Fruit fly (Drosophila melanogaster) whole organism, prepupa: ENCODE data around the gene CG8861.

ENCODE experiments used
- Blimp-1 ChIP-seq: fragments of 200-800 bp; sonication (Bioruptor generic); optimal IDR thresholded peaks from 3 replicates; lab custom pipeline; 2017; ENCODE audit warnings: missing biosample characterization, missing genetic modification characterization, mild to moderate bottlenecking, moderate library complexity, missing genetic modification reagents
- CG10631 ChIP-seq: fragments of 200-800 bp; sonication (Bioruptor generic); optimal IDR thresholded peaks from 2 replicates; lab custom pipeline; 2016; ENCODE audit warnings: missing biosample characterization, missing genetic modification characterization
- CG10669 ChIP-seq: fragments of 200-800 bp; sonication (Bioruptor generic); optimal IDR thresholded peaks from 3 replicates; lab custom pipeline; 2018; ENCODE audit warnings: missing biosample characterization, mild to moderate bottlenecking, missing genetic modification characterization, moderate library complexity
- CG11294 ChIP-seq: fragments of 200-800 bp; sonication (Bioruptor generic); IDR thresholded peaks from 2 replicates; pipeline ENCODE4 v1.3.6; 2022; ENCODE audit warnings: missing biosample characterization, missing genetic modification characterization
- CG11762 ChIP-seq: fragments of 200-800 bp; sonication (Bioruptor generic); optimal IDR thresholded peaks from 3 replicates; lab custom pipeline; 2016; ENCODE audit warnings: missing biosample characterization, missing genetic modification characterization; ENCODE audit not compliant: insufficient read depth
- CG11902 ChIP-seq: fragments of 200-800 bp; sonication (Bioruptor generic); optimal IDR thresholded peaks from 3 replicates; lab custom pipeline; 2016; ENCODE audit warnings: missing biosample characterization, missing genetic modification characterization
- CG1621 ChIP-seq: fragments of 200-800 bp; sonication (Bioruptor generic); optimal IDR thresholded peaks from 3 replicates; lab custom pipeline; 2018; ENCODE audit warnings: missing biosample characterization, mild to moderate bottlenecking, missing genetic modification characterization
- CG16779 ChIP-seq: fragments of 200-800 bp; sonication (Bioruptor generic); optimal IDR thresholded peaks from 3 replicates; lab custom pipeline; 2017; ENCODE audit warnings: missing biosample characterization, mild to moderate bottlenecking, missing genetic modification characterization
- CG3032 ChIP-seq: fragments of 200-800 bp; optimal IDR thresholded peaks from 2 replicates; lab custom pipeline; 2019; ENCODE audit warnings: missing biosample characterization, mild to moderate bottlenecking, missing genetic modification characterization, moderate library complexity
- CG31627 ChIP-seq: fragments of 200-800 bp; sonication (Bioruptor generic); optimal IDR thresholded peaks from 3 replicates; lab custom pipeline; 2016; ENCODE audit warnings: missing biosample characterization, missing genetic modification characterization
- CG32006 ChIP-seq: fragments of 200-800 bp; sonication (Bioruptor generic); optimal IDR thresholded peaks from 3 replicates; lab custom pipeline; 2017; ENCODE audit warnings: missing biosample characterization, mild to moderate bottlenecking, missing genetic modification characterization
- CG34406 ChIP-seq: fragments of 200-800 bp; sonication (Bioruptor generic); optimal IDR thresholded peaks from 3 replicates; lab custom pipeline; 2016; ENCODE audit warnings: missing biosample characterization, missing genetic modification characterization
- CG6163 ChIP-seq: fragments of 200-800 bp; sonication (Bioruptor generic); IDR thresholded peaks from 3 replicates; pipeline ENCODE4 v1.3.6; 2022; ENCODE audit warnings: missing biosample characterization, missing genetic modification characterization
- CG6276 ChIP-seq: fragments of 200-800 bp; sonication (Bioruptor generic); optimal IDR thresholded peaks from 2 replicates; lab custom pipeline; 2017; ENCODE audit warnings: missing biosample characterization, mild to moderate bottlenecking, missing genetic modification characterization
- CG7368 ChIP-seq: fragments of 200-800 bp; sonication (Bioruptor generic); optimal IDR thresholded peaks from 3 replicates; lab custom pipeline; 2016; ENCODE audit warnings: missing biosample characterization, missing genetic modification characterization
- CG8119 ChIP-seq: fragments of 200-800 bp; sonication (Bioruptor generic); IDR thresholded peaks from 3 replicates; pipeline ENCODE4 v1.3.6; 2022; ENCODE audit warnings: missing biosample characterization, missing genetic modification characterization
- CG8319 ChIP-seq: fragments of 200-800 bp; sonication (Bioruptor generic); optimal IDR thresholded peaks from 3 replicates; lab custom pipeline; 2016; ENCODE audit warnings: missing biosample characterization, missing genetic modification characterization
- CG8632 ChIP-seq: fragments of 200-800 bp; sonication (Bioruptor generic); optimal IDR thresholded peaks from 3 replicates; lab custom pipeline; 2016; ENCODE audit warnings: missing biosample characterization, missing genetic modification characterization
- CG9139 ChIP-seq: fragments of 200-800 bp; sonication (Bioruptor generic); optimal IDR thresholded peaks from 3 replicates; lab custom pipeline; 2017; ENCODE audit warnings: missing biosample characterization, mild to moderate bottlenecking, missing genetic modification characterization
- Eip75B ChIP-seq: fragments of 200-800 bp; sonication (Bioruptor generic); optimal IDR thresholded peaks from 3 replicates; lab custom pipeline; 2016; ENCODE audit warnings: missing biosample characterization, missing genetic modification characterization
- Eip78C ChIP-seq: fragments of 200-800 bp; sonication (Bioruptor generic); peaks from one replicate; lab custom pipeline; 2016; ENCODE audit warnings: missing biosample characterization, missing genetic modification characterization
- Eip93F ChIP-seq: fragments of 200-800 bp; sonication (Bioruptor generic); optimal IDR thresholded peaks from 2 replicates; lab custom pipeline; 2016; ENCODE audit warnings: missing biosample characterization, mild to moderate bottlenecking, missing genetic modification characterization
- Ets21C ChIP-seq: fragments of 200-800 bp; sonication (Bioruptor generic); optimal IDR thresholded peaks from 3 replicates; lab custom pipeline; 2016; ENCODE audit warnings: missing biosample characterization, missing genetic modification characterization
- Gug ChIP-seq: fragments of 200-800 bp; sonication (Bioruptor generic); IDR thresholded peaks from 2 replicates; pipeline ENCODE4 v1.3.6; 2022; ENCODE audit warnings: missing biosample characterization, missing genetic modification characterization
- Hr4 ChIP-seq: fragments of 200-800 bp; sonication (Bioruptor generic); optimal IDR thresholded peaks from 3 replicates; lab custom pipeline; 2016; ENCODE audit warnings: missing biosample characterization, missing genetic modification characterization
- Lpt ChIP-seq: fragments of 200-800 bp; sonication (Bioruptor generic); optimal IDR thresholded peaks from 3 replicates; lab custom pipeline; 2016; ENCODE audit warnings: missing biosample characterization, missing genetic modification characterization
- Met ChIP-seq: fragments of 200-800 bp; sonication (Bioruptor generic); optimal IDR thresholded peaks from 3 replicates; lab custom pipeline; 2016; ENCODE audit warnings: missing biosample characterization, missing genetic modification characterization
- OdsH ChIP-seq: fragments of 200-800 bp; sonication (Bioruptor generic); optimal IDR thresholded peaks from 3 replicates; lab custom pipeline; 2016; ENCODE audit warnings: missing biosample characterization, missing genetic modification characterization
- Sox102F ChIP-seq: fragments of 200-800 bp; sonication (Bioruptor generic); optimal IDR thresholded peaks from 2 replicates; lab custom pipeline; 2016; ENCODE audit warnings: missing biosample characterization, mild to moderate bottlenecking, missing genetic modification characterization
- Sox14 ChIP-seq: fragments of 200-800 bp; sonication (Bioruptor generic); optimal IDR thresholded peaks from 3 replicates; lab custom pipeline; 2016; ENCODE audit warnings: missing biosample characterization, missing genetic modification characterization
- Sox15 ChIP-seq: fragments of 200-800 bp; sonication (Bioruptor generic); optimal IDR thresholded peaks from 3 replicates; lab custom pipeline; 2016; ENCODE audit warnings: missing biosample characterization, missing genetic modification characterization
- achi ChIP-seq: fragments of 200-800 bp; sonication (Bioruptor generic); optimal IDR thresholded peaks from 3 replicates; lab custom pipeline; 2016; ENCODE audit warnings: missing biosample characterization, missing genetic modification characterization
- acj6 ChIP-seq: fragments of 200-800 bp; sonication (Bioruptor generic); optimal IDR thresholded peaks from 3 replicates; lab custom pipeline; 2016; ENCODE audit warnings: missing biosample characterization, missing genetic modification characterization
- cyc ChIP-seq: fragments of 200-800 bp; sonication (Bioruptor generic); optimal IDR thresholded peaks from 3 replicates; lab custom pipeline; 2016; ENCODE audit warnings: missing biosample characterization, missing genetic modification characterization
- dsx ChIP-seq: fragments of 200-800 bp; optimal IDR thresholded peaks from 3 replicates; lab custom pipeline; 2019; ENCODE audit warnings: missing biosample characterization, mild to moderate bottlenecking, missing genetic modification characterization, moderate library complexity; ENCODE audit not compliant: poor library complexity, severe bottlenecking
- eg ChIP-seq: fragments of 200-800 bp; sonication (Bioruptor generic); IDR thresholded peaks from 3 replicates; pipeline ENCODE4 v1.3.6; 2022; ENCODE audit warnings: missing biosample characterization, missing genetic modification characterization
- esn ChIP-seq: fragments of 200-800 bp; sonication (Bioruptor generic); optimal IDR thresholded peaks from 2 replicates; lab custom pipeline; 2016; ENCODE audit warnings: missing biosample characterization, mild to moderate bottlenecking, missing genetic modification characterization, moderate library complexity
- fd59A ChIP-seq: fragments of 200-800 bp; sonication (Bioruptor generic); optimal IDR thresholded peaks from 2 replicates; lab custom pipeline; 2017; ENCODE audit warnings: missing biosample characterization, mild to moderate bottlenecking, missing genetic modification characterization, missing genetic modification reagents
- fd85E ChIP-seq: fragments of 200-800 bp; sonication (Bioruptor generic); optimal IDR thresholded peaks from 3 replicates; lab custom pipeline; 2016; ENCODE audit warnings: missing biosample characterization, missing genetic modification characterization
- lz ChIP-seq: fragments of 200-800 bp; sonication (Bioruptor generic); optimal IDR thresholded peaks from 3 replicates; lab custom pipeline; 2016; ENCODE audit warnings: missing biosample characterization, missing genetic modification characterization
- salr ChIP-seq, 2 experiments: fragments of 200-800 bp; sonication (Bioruptor generic); optimal IDR thresholded peaks; 3 replicates each; lab custom pipeline; 2016 to 2018; ENCODE audit warnings: missing biosample characterization in 2 of 2, missing genetic modification characterization in 2 of 2, mild to moderate bottlenecking in 1 of 2
- spab ChIP-seq: fragments of 200-800 bp; sonication (Bioruptor generic); optimal IDR thresholded peaks from 2 replicates; lab custom pipeline; 2017; ENCODE audit warnings: missing biosample characterization, mild to moderate bottlenecking, missing genetic modification characterization, missing genetic modification reagents
- ss ChIP-seq, 2 experiments: fragments of 200-800 bp; sonication (Bioruptor generic); optimal IDR thresholded peaks; 2 replicates in 1 of 2; 3 replicates in 1 of 2; lab custom pipeline; 2017 to 2018; ENCODE audit warnings: mild to moderate bottlenecking in 2 of 2, missing biosample characterization in 2 of 2, missing genetic modification characterization in 2 of 2, moderate library complexity in 1 of 2
- svp ChIP-seq: fragments of 200-800 bp; sonication (Bioruptor generic); peaks from one replicate; lab custom pipeline; 2016; ENCODE audit warnings: missing biosample characterization, missing genetic modification characterization
- topi ChIP-seq: fragments of 200-800 bp; sonication (Bioruptor generic); optimal IDR thresholded peaks from 3 replicates; lab custom pipeline; 2016; ENCODE audit warnings: missing biosample characterization, missing genetic modification characterization

Gene CG8861

DNA sequence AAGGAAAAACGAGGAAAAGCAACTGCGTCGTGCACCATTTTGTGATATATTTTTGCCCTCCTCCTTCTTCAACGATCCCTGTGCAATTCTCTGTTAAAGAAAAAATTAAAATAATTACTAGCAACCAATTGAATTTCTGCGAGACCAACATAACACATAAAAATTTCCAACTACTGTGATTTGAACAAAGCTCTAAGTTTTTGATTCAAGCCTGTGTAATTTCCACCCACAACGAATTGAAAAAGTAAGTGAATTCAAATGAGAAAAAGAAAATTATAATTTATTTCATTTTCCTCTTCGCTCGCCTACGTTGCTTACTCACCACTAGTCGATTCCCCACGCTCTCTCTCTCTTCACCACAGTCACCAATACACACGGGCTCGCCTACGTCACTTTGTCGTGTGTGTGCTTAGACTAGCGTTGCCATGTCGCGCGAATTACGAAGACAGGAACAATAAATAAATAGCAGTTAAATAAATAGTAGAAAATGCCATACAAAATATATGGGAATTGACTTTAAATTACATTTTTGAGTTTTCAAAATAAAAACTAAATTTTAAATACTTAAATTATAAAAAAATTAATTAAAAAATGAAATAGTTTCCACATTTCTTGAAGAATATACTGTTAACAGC is 14.1 kb upstream of the CG8861 start (continued):
- TF ChIP-seq Sox102F (GFP tag; lab: Kevin White, UChicago) (peak; percentile 31), CG3032 (tag; lab: Kevin White, UChicago) (no peak), Eip75B (peak; percentile 0), CG10669 (GFP tag; lab: Kevin White, UChicago) (peak; percentile 26), CG31627 (GFP tag; lab: Kevin White, UChicago) (no peak), Ets21C (no peak), svp (GFP tag; lab: Kevin White, UChicago) (peak; percentile 48), ss (GFP tag; optimal IDR thresholded peaks at IDR 0.05; lab: Kevin White, UChicago) (peak in 1 of 2 experiments; percentile 52), CG16779 (tag; lab: Kevin White, UChicago) (peak; percentile 32), CG11902 (GFP tag; lab: Kevin White, UChicago) (no peak), salr (GFP tag; optimal IDR thresholded peaks at IDR 0.05; lab: Kevin White, UChicago) (peak in 1 of 2 experiments; percentile 17), Lpt (GFP tag; lab: Kevin White, UChicago) (no peak), Sox15 (GFP tag; lab: Kevin White, UChicago) (no peak), Blimp-1 (peak; percentile 22), Eip78C (peak; percentile 67), fd85E (GFP tag; lab: Kevin White, UChicago) (peak; percentile 38), CG8632 (GFP tag; lab: Kevin White, UChicago) (no peak), acj6 (GFP tag; lab: Kevin White, UChicago) (peak; percentile 14), eg (peak; percentile 61; the same call in 2 of the 3 replicates), Met (GFP tag; lab: Kevin White, UChicago) (peak; percentile 30), Eip93F (GFP tag; lab: Kevin White, UChicago) (no peak), cyc (no peak), CG1621 (tag; lab: Kevin White, UChicago) (no peak), lz (GFP tag; lab: Kevin White, UChicago) (peak; percentile 13)

dm6 chr3R:9341189-9342012 is 13.1 kb upstream of the CG8861 start:
- peak; percentile 64; the same call in 2 of the 3 replicates for TF ChIP-seq CG6163 (GFP tag; lab: Robert Waterston, UW)
- TF ChIP-seq Eip75B: peak; percentile 82
- TF ChIP-seq CG9139 (GFP tag; lab: Kevin White, UChicago): peak; percentile 55
- TF ChIP-seq CG16779 (tag; lab: Kevin White, UChicago): peak; percentile 45
- TF ChIP-seq CG1621 (tag; lab: Kevin White, UChicago): peak; percentile 67
- TF ChIP-seq CG31627 (GFP tag; lab: Kevin White, UChicago): peak; percentile 73
- TF ChIP-seq fd59A (GFP tag; lab: Kevin White, UChicago): peak; percentile 67
- TF ChIP-seq CG32006 (GFP tag; lab: Kevin White, UChicago): peak; percentile 85
- TF ChIP-seq Met (GFP tag; lab: Kevin White, UChicago): peak; percentile 88
- TF ChIP-seq svp (GFP tag; lab: Kevin White, UChicago): peak; percentile 91
- peak; percentile 85 for TF ChIP-seq achi (GFP tag; lab: Kevin White, UChicago)
- TF ChIP-seq CG3032 (tag; lab: Kevin White, UChicago): peak; percentile 84
- TF ChIP-seq esn (GFP tag; lab: Kevin White, UChicago): peak; percentile 89
- peak; percentile 75 for TF ChIP-seq cyc
- peak; percentile 81 for TF ChIP-seq CG34406 (GFP tag; lab: Kevin White, UChicago)
- TF ChIP-seq CG7368 (GFP tag; lab: Kevin White, UChicago): peak; percentile 69
- peak; percentile 80 for TF ChIP-seq OdsH (GFP tag; lab: Kevin White, UChicago)
- peak; percentile 73 for TF ChIP-seq CG6276 (GFP tag; lab: Kevin White, UChicago)
- peak; percentile 83 for TF ChIP-seq topi (GFP tag; lab: Kevin White, UChicago)
- TF ChIP-seq CG11902 (GFP tag; lab: Kevin White, UChicago): no peak
- TF ChIP-seq dsx (GFP tag; lab: Kevin White, UChicago): peak; percentile 81
- peak; percentile 54 for TF ChIP-seq Ets21C
- peak; percentile 53; the same call in 1 of the 2 replicates for TF ChIP-seq Gug
- peak; percentile 47 for TF ChIP-seq Sox15 (GFP tag; lab: Kevin White, UChicago)
- peak; percentile 79; the same call in 2 of the 3 replicates for TF ChIP-seq CG8119 (GFP tag; lab: Robert Waterston, UW)
- TF ChIP-seq Hr4 (GFP tag; lab: Kevin White, UChicago): peak; percentile 85
- TF ChIP-seq CG8319 (GFP tag; lab: Kevin White, UChicago): peak; percentile 30
- peak; percentile 72 for TF ChIP-seq CG10631 (GFP tag; lab: Kevin White, UChicago)
- peak; percentile 8; the same call in 1 of the 2 replicates for TF ChIP-seq CG11294 (GFP tag; lab: Robert Waterston, UW)
- peak; percentile 75 for TF ChIP-seq Blimp-1
- TF ChIP-seq spab: peak; percentile 68
- peak; percentile 68 for TF ChIP-seq CG11762 (GFP tag; lab: Kevin White, UChicago)
- TF ChIP-seq CG8632 (GFP tag; lab: Kevin White, UChicago): peak; percentile 67
- peak; percentile 80 for TF ChIP-seq Sox14 (GFP tag; lab: Kevin White, UChicago)
